Worm (Caenorhabditis elegans): ENCODE results near the gene ZC412.10.

- TF ChIP-seq dpff-1 (tag; optimal IDR thresholded peaks at IDR 0.05): no peak
- TF ChIP-seq ceh-100 (GFP tag; IDR thresholded peaks at IDR 0.05): no peak
- no peak for TF ChIP-seq F23B12.7 (tag; optimal IDR thresholded peaks at IDR 0.05; ENCODE audit: insufficient read depth)
- no peak for TF ChIP-seq hmg-1.2 (GFP tag; IDR thresholded peaks at IDR 0.05)
- no peak for TF ChIP-seq dpl-1 (GFP tag; optimal IDR thresholded peaks at IDR 0.05)
- TF ChIP-seq Y79H2A.3 (GFP tag; conservative IDR thresholded peaks at IDR 0.05): no peak
- TF ChIP-seq mcd-1 (GFP tag; IDR thresholded peaks at IDR 0.05): no peak
- no peak for TF ChIP-seq egl-44 (GFP tag; IDR thresholded peaks at IDR 0.05)
- TF ChIP-seq unc-62 (GFP tag; optimal IDR thresholded peaks at IDR 0.05): no peak
- TF ChIP-seq F22D6.2 (tag; optimal IDR thresholded peaks at IDR 0.05): no peak
- TF ChIP-seq unc-130 (GFP tag; optimal IDR thresholded peaks at IDR 0.05): no peak
- TF ChIP-seq ztf-28 (GFP tag; IDR thresholded peaks at IDR 0.05): no peak
Measured at ce11 chrV:14858503-14858902, 18.1 kb downstream of the ZC412.10 start, which contains the start of gene npr-13.
